Fruit fly (Drosophila melanogaster) whole organism, adult: Measurements from ENCODE around the gene CG14088.
A peak's percentile ranks its signal among the peaks of the same experiment; 100 is the strongest.

Experiments
- CG11617 ChIP-seq: fragments of 200-800 bp; sonication (Bioruptor generic); optimal IDR thresholded peaks from 2 replicates; lab custom pipeline; 2017; ENCODE audit warnings: mild to moderate bottlenecking, missing biosample characterization, missing genetic modification reagents, missing genetic modification characterization
- CG12768 ChIP-seq: fragments of 200-800 bp; sonication (Bioruptor generic); optimal IDR thresholded peaks from 2 replicates; lab custom pipeline; 2017; ENCODE audit warnings: missing biosample characterization, missing genetic modification characterization, mild to moderate bottlenecking, moderate library complexity, missing genetic modification reagents
- CG14711 ChIP-seq: fragments of 200-800 bp; sonication (Bioruptor generic); optimal IDR thresholded peaks from 2 replicates; lab custom pipeline; 2018; ENCODE audit warnings: missing biosample characterization, mild to moderate bottlenecking, missing genetic modification characterization, moderate library complexity
- CG1620 ChIP-seq: fragments of 200-800 bp; sonication (Bioruptor generic); optimal IDR thresholded peaks from 2 replicates; lab custom pipeline; 2016; ENCODE audit warnings: missing biosample characterization, missing genetic modification characterization
- CG33017 ChIP-seq: fragments of 200-800 bp; sonication (Bioruptor generic); optimal IDR thresholded peaks from 2 replicates; lab custom pipeline; 2018; ENCODE audit warnings: missing biosample characterization, mild to moderate bottlenecking, missing genetic modification characterization, moderate library complexity
- CG5204 ChIP-seq: fragments of 200-800 bp; sonication (Bioruptor generic); optimal IDR thresholded peaks from 2 replicates; lab custom pipeline; 2016; ENCODE audit warnings: missing biosample characterization, missing genetic modification characterization
- CG7045 ChIP-seq: fragments of 200-800 bp; sonication (Bioruptor generic); optimal IDR thresholded peaks from 2 replicates; lab custom pipeline; 2017; ENCODE audit warnings: missing biosample characterization, mild to moderate bottlenecking, missing genetic modification characterization
- CG7101 ChIP-seq: fragments of 200-800 bp; sonication (Bioruptor generic); optimal IDR thresholded peaks from 2 replicates; lab custom pipeline; 2018; ENCODE audit warnings: missing biosample characterization, mild to moderate bottlenecking, missing genetic modification characterization, moderate library complexity
- Clk ChIP-seq: fragments of 200-800 bp; sonication (Bioruptor generic); optimal IDR thresholded peaks from 2 replicates; lab custom pipeline; 2017; ENCODE audit warnings: missing biosample characterization, missing genetic modification characterization
- Crg-1 ChIP-seq: fragments of 200-800 bp; sonication (Bioruptor generic); optimal IDR thresholded peaks from 2 replicates; lab custom pipeline; 2016; ENCODE audit warnings: missing biosample characterization, missing genetic modification characterization
- Hr96 ChIP-seq: fragments of 200-800 bp; sonication (Bioruptor generic); optimal IDR thresholded peaks from 2 replicates; lab custom pipeline; 2016; ENCODE audit warnings: missing biosample characterization, missing genetic modification characterization
- Mnt ChIP-seq: fragments of 200-800 bp; sonication (Bioruptor generic); optimal IDR thresholded peaks from 2 replicates; lab custom pipeline; 2016; ENCODE audit warnings: missing biosample characterization, mild to moderate bottlenecking, missing genetic modification characterization
- bab1 ChIP-seq: fragments of 200-800 bp; sonication (Bioruptor generic); optimal IDR thresholded peaks from 3 replicates; lab custom pipeline; 2019; ENCODE audit warnings: missing biosample characterization, mild to moderate bottlenecking, missing genetic modification characterization, moderate library complexity
- cic ChIP-seq: fragments of 200-800 bp; sonication (Bioruptor generic); optimal IDR thresholded peaks from 2 replicates; lab custom pipeline; 2017; ENCODE audit warnings: missing biosample characterization, mild to moderate bottlenecking, missing genetic modification characterization, moderate library complexity
- cnc ChIP-seq, 2 experiments: fragments of >200 bp; optimal IDR thresholded peaks; 2 replicates each; lab custom pipeline; 2017
- kay ChIP-seq: fragments of 200-800 bp; sonication (Bioruptor generic); peaks from one replicate; lab custom pipeline; 2016; ENCODE audit warnings: missing biosample characterization, missing genetic modification characterization, borderline replicate concordance
- ovo ChIP-seq: fragments of 200-800 bp; sonication (Bioruptor generic); optimal IDR thresholded peaks from 2 replicates; lab custom pipeline; 2016; ENCODE audit warnings: missing biosample characterization, missing genetic modification characterization
- pad ChIP-seq: fragments of 200-800 bp; sonication (Bioruptor generic); optimal IDR thresholded peaks from 3 replicates; lab custom pipeline; 2017; ENCODE audit warnings: missing biosample characterization, missing genetic modification characterization, mild to moderate bottlenecking, moderate library complexity, missing genetic modification reagents
- tj ChIP-seq: fragments of 200-800 bp; sonication (Bioruptor generic); optimal IDR thresholded peaks from 3 replicates; lab custom pipeline; 2017; ENCODE audit warnings: missing biosample characterization, mild to moderate bottlenecking, missing genetic modification characterization, moderate library complexity
- toe ChIP-seq: fragments of 200-800 bp; sonication (Bioruptor generic); optimal IDR thresholded peaks from 2 replicates; lab custom pipeline; 2016; ENCODE audit warnings: missing biosample characterization, missing genetic modification characterization

The CG14088 gene

DNA sequence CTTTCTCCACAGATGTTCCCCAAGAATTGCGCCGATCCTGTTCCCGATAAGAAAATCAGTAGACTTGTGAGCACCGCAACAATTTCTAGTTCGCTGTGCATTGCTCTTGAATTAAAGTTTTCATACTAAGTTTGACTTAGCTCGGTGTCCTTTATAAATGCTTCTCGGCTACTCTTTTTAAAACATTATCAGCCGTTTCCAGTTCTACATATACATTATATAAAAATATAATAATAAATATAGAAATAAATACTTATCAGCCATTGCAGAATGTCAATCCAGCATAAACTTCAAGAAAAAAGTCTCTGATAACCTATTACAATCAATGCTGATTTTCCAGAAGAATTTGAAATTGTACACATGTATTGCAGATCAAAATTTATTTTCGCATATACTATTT lies at the start of gene CG14088:
CG14088 (minus strand) TSS at position 101 of the 400 bp plus-strand sequence.
- no peak for TF ChIP-seq Mnt
- no peak for TF ChIP-seq ovo (GFP tag; lab: Kevin White, UChicago)
- TF ChIP-seq CG1620 (GFP tag; lab: Kevin White, UChicago): no peak
- TF ChIP-seq Crg-1 (GFP tag; lab: Kevin White, UChicago): no peak
- no peak for TF ChIP-seq tj (GFP tag; lab: Kevin White, UChicago)
- TF ChIP-seq cic (GFP tag; lab: Kevin White, UChicago): no peak
- TF ChIP-seq CG7101 (tag; lab: Kevin White, UChicago): no peak
- no peak for TF ChIP-seq cnc (optimal IDR thresholded peaks at IDR 0.05; lab: Kevin White, UChicago)
- no peak for TF ChIP-seq CG33017 (tag; lab: Kevin White, UChicago)
- no peak for TF ChIP-seq pad (GFP tag; lab: Kevin White, UChicago)
- no peak for TF ChIP-seq toe (GFP tag; lab: Kevin White, UChicago)
- no peak for TF ChIP-seq CG12768 (GFP tag; lab: Kevin White, UChicago)
- no peak for TF ChIP-seq Clk (GFP tag; lab: Kevin White, UChicago)

DNA sequence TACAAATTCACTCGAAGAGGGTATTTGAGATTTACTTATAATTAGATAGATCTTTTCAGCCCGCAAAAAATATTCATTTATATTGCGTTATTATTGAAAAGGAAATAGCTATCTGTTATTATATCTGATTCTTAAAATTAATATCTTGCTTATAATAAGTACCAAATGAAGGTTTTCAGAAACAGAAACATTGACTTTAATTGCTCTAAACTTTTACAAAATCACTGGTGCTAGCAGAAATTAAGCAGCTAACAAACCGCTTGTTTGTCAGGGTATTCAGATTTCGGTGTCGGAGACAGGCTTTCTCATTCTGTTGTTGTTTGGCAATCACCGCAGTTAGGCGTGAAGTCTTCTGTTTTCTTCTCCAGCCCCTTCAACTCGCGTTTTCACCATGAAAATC lies 46.2 kb upstream of the CG14088 start:
- TF ChIP-seq cic (GFP tag; lab: Kevin White, UChicago): no peak
- TF ChIP-seq CG33017 (tag; lab: Kevin White, UChicago): no peak
- no peak for TF ChIP-seq CG14711 (tag; lab: Kevin White, UChicago)
- no peak for TF ChIP-seq bab1 (GFP tag; lab: Kevin White, UChicago)
- TF ChIP-seq CG11617 (GFP tag; lab: Kevin White, UChicago): no peak
- no peak for TF ChIP-seq CG7101 (tag; lab: Kevin White, UChicago)
- TF ChIP-seq Clk (GFP tag; lab: Kevin White, UChicago): no peak
- TF ChIP-seq CG12768 (GFP tag; lab: Kevin White, UChicago): no peak
- no peak for TF ChIP-seq ovo (GFP tag; lab: Kevin White, UChicago)
- no peak for TF ChIP-seq Hr96
- TF ChIP-seq CG1620 (GFP tag; lab: Kevin White, UChicago): no peak
- no peak for TF ChIP-seq cnc (optimal IDR thresholded peaks at IDR 0.05; lab: Kevin White, UChicago)

DNA sequence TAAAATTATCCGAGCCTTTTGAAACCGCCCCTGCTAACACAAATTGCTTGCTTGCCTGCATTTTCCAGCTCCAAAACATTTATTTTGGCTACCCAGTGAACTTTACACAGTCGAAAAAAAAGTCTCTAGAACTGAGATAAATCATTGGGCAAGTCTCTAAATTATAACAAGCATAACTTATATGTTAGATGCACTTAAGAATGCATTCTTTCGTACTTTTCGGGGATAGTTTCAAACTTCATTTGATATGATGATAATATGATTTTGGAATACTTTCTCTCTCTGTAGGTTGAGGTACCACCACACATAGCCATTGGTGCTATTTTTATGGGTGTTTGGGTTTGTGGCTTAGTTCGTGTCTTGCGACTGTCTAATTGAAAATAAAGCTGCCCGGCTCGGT lies 44.4 kb upstream of the CG14088 start:
- no peak for TF ChIP-seq kay
- TF ChIP-seq bab1 (GFP tag; lab: Kevin White, UChicago): no peak
- no peak for TF ChIP-seq CG33017 (tag; lab: Kevin White, UChicago)
- no peak for TF ChIP-seq cnc (optimal IDR thresholded peaks at IDR 0.05; lab: Kevin White, UChicago)
- no peak for TF ChIP-seq Hr96
- no peak for TF ChIP-seq pad (GFP tag; lab: Kevin White, UChicago)
- TF ChIP-seq CG7101 (tag; lab: Kevin White, UChicago): no peak
- TF ChIP-seq ovo (GFP tag; lab: Kevin White, UChicago): no peak
- no peak for TF ChIP-seq CG14711 (tag; lab: Kevin White, UChicago)
- no peak for TF ChIP-seq Mnt
- no peak for TF ChIP-seq cic (GFP tag; lab: Kevin White, UChicago)
- TF ChIP-seq CG1620 (GFP tag; lab: Kevin White, UChicago): no peak
- TF ChIP-seq tj (GFP tag; lab: Kevin White, UChicago): no peak
- TF ChIP-seq CG7045 (GFP tag; lab: Kevin White, UChicago): no peak

DNA sequence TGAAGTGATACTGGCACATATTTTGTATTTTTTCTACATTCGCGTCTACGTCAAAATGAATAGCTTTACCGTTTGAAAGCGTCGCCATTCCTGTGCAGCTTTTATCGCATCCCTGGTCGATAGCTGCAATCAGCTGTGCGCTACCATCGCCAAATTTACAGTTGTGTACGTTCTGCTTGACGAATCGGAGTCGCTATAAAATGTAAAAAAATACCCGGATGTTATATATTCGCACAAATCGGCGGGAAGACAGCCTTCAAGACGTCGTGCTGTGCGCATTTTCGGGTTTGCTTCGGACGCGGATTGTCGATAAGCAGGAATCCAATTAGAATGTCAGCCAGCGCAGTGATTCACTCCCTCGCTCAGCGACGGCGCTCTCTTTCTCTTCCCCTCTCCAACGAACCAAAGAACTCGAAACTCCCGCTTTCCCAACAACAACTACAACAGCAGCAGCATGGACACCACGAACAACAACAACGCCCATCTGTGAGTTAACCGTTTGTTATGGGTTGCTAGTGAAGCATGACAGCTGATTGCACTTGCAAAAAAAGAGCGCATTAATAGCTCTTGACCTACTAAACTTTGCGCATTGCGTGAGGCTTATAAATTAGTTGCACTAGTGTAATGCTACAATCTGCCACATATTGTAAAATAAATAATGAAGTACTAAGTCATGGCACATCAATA lies 24.3 kb upstream of the CG14088 start:
- TF ChIP-seq Hr96 (no peak), ovo (GFP tag; lab: Kevin White, UChicago) (peak; percentile 84), tj (GFP tag; lab: Kevin White, UChicago) (peak; percentile 13), CG11617 (GFP tag; lab: Kevin White, UChicago) (no peak), Mnt (peak; percentile 46), CG7101 (tag; lab: Kevin White, UChicago) (no peak), cic (GFP tag; lab: Kevin White, UChicago) (no peak), Clk (GFP tag; lab: Kevin White, UChicago) (no peak), Crg-1 (GFP tag; lab: Kevin White, UChicago) (no peak), bab1 (GFP tag; lab: Kevin White, UChicago) (peak; percentile 38), CG14711 (tag; lab: Kevin White, UChicago) (no peak), toe (GFP tag; lab: Kevin White, UChicago) (no peak), CG12768 (GFP tag; lab: Kevin White, UChicago) (no peak), CG5204 (no peak), CG1620 (GFP tag; lab: Kevin White, UChicago) (no peak), cnc (optimal IDR thresholded peaks at IDR 0.05; lab: Kevin White, UChicago) (no peak), CG33017 (tag; lab: Kevin White, UChicago) (peak; percentile 35), pad (GFP tag; lab: Kevin White, UChicago) (peak; percentile 53), kay (peak; percentile 67), CG7045 (GFP tag; lab: Kevin White, UChicago) (no peak)

DNA sequence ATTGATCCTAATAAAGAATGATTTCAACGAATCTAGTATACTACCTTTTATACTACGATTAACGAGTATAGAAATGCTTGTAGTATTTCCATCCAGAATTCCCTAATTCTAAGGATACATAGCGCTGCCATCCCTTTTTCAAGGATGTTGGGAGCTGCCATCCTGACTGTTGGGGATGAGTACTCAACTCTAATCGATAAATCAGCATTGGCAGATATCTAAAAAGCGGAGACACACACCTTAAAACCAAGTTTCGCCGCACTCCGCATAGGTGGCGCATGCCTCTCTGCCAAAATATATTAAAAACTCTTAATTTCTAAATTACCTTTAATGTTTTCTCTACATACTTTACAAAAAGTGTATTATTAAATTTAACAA lies 23.8 kb upstream of the CG14088 start, which contains the start of gene fal:
fal (plus strand) TSS at position 330 of the 378 bp plus-strand sequence.
- TF ChIP-seq Mnt (no peak), CG1620 (GFP tag; lab: Kevin White, UChicago) (peak; percentile 44), Hr96 (peak; percentile 32), CG5204 (peak; percentile 29), toe (GFP tag; lab: Kevin White, UChicago) (peak; percentile 38)

DNA sequence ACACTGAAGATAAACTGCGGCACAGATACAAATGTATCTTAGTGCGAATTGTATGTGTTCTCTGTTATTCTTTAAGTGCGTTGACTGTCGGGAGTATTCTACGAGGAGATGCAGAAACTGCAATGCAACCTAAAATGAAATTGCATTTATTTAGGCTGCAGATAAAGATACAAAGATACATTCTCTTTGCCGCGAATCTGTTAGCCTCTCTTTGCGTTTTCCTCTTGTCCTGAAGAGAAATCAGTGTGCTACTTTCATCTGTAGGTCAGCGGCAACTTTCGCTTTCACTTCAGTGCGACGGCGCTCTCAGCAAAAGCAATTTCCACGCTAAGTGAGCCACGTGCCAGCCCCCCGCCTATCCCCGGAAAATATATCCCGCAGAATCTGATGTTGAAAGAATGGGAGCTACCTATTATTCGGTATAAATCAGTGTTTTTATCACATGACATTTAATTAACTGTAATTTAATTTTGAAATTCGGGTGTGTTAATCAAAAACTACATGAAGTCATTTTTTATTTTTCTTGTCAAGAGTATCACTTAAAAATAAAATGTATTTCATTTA lies 22.8 kb upstream of the CG14088 start:
- TF ChIP-seq CG1620 (GFP tag; lab: Kevin White, UChicago) (no peak), kay (no peak), CG14711 (tag; lab: Kevin White, UChicago) (no peak), Crg-1 (GFP tag; lab: Kevin White, UChicago) (no peak), pad (GFP tag; lab: Kevin White, UChicago) (no peak), Hr96 (peak; percentile 3), CG11617 (GFP tag; lab: Kevin White, UChicago) (no peak), CG5204 (no peak), ovo (GFP tag; lab: Kevin White, UChicago) (no peak), Mnt (peak; percentile 65), cnc (optimal IDR thresholded peaks at IDR 0.05; lab: Kevin White, UChicago) (no peak), toe (GFP tag; lab: Kevin White, UChicago) (peak; percentile 21), CG7101 (tag; lab: Kevin White, UChicago) (no peak), tj (GFP tag; lab: Kevin White, UChicago) (no peak)
